Fruit fly (Drosophila melanogaster): ENCODE data around the gene Mkrn1.

The Mkrn1 gene

dm6 chr3L:21539245-21540196 lies 6.0 kb upstream of the Mkrn1 start, which contains the start of the genes COX8 and VhaM9.7-b (continued):
- TF ChIP-seq CG11560 (tag; IDR thresholded peaks at IDR 0.05) (no peak), CG13624 (GFP tag; optimal IDR thresholded peaks at IDR 0.05) (peak; percentile 56), HmgD (GFP tag; optimal IDR thresholded peaks at IDR 0.05) (peak; percentile 21), BEAF-32 (GFP tag; optimal IDR thresholded peaks at IDR 0.05) (peak; percentile 93), ato (GFP tag; IDR thresholded peaks at IDR 0.05; ENCODE audit: partially characterized antibody) (peak; percentile 48; the same call in 1 of the 2 replicates), CG13296 (GFP tag; optimal IDR thresholded peaks at IDR 0.05) (peak; percentile 23), CG8765 (GFP tag; IDR thresholded peaks at IDR 0.05) (no peak), ara (GFP tag; IDR thresholded peaks at IDR 0.05) (peak; percentile 54; the same call in 1 of the 2 replicates), CoRest (tag; optimal IDR thresholded peaks at IDR 0.05) (no peak), CG13424 (tag; optimal IDR thresholded peaks at IDR 0.05) (peak; percentile 70), NK7.1 (GFP tag; optimal IDR thresholded peaks at IDR 0.05) (no peak), CG7372 (GFP tag; IDR thresholded peaks at IDR 0.05) (no peak; the same call in none of the 2 replicates), CG6791 (GFP tag; IDR thresholded peaks at IDR 0.05; ENCODE audit: partially characterized antibody) (peak; percentile 69), dmrt11E (tag; optimal IDR thresholded peaks at IDR 0.05) (peak; percentile 58), CG2875 (GFP tag; optimal IDR thresholded peaks at IDR 0.05) (no peak), nau (GFP tag; optimal IDR thresholded peaks at IDR 0.05) (no peak), CG33557 (GFP tag; optimal IDR thresholded peaks at IDR 0.05) (peak; percentile 32), odd (GFP tag; optimal IDR thresholded peaks at IDR 0.05) (no peak), CG4617 (GFP tag; optimal IDR thresholded peaks at IDR 0.05; ENCODE audit: borderline replicate concordance) (peak; percentile 77), az2 (GFP tag; optimal IDR thresholded peaks at IDR 0.05) (peak; percentile 57), Trl (optimal IDR thresholded peaks at IDR 0.05) (no peak), Trl (GFP tag; optimal IDR thresholded peaks at IDR 0.05) (peak; percentile 70), jigr1 (GFP tag; IDR thresholded peaks at IDR 0.05) (peak; percentile 34; the same call in 1 of the 3 replicates), pum (GFP tag; optimal IDR thresholded peaks at IDR 0.05) (peak; percentile 62), Sry-β (GFP tag; optimal IDR thresholded peaks at IDR 0.05) (no peak), tio (GFP tag; optimal IDR thresholded peaks at IDR 0.05) (peak; percentile 27), CG17829 (tag; optimal IDR thresholded peaks at IDR 0.05) (peak; percentile 40), zf30C (GFP tag; optimal IDR thresholded peaks at IDR 0.05) (no peak), CG15696 (tag; optimal IDR thresholded peaks at IDR 0.05) (peak; percentile 43), Elba2 (GFP tag; optimal IDR thresholded peaks at IDR 0.05) (peak; percentile 42), wor (GFP tag; IDR thresholded peaks at IDR 0.05) (no peak), Lhr (GFP tag; optimal IDR thresholded peaks at IDR 0.05) (peak; percentile 61), CG12942 (GFP tag; optimal IDR thresholded peaks at IDR 0.05) (peak; percentile 34), Oli (tag; optimal IDR thresholded peaks at IDR 0.05) (no peak), CG4328 (GFP tag; optimal IDR thresholded peaks at IDR 0.05) (peak; percentile 8), CG10267 (tag; optimal IDR thresholded peaks at IDR 0.05) (peak; percentile 62), so (GFP tag; IDR thresholded peaks at IDR 0.05) (no peak), inv (GFP tag; IDR thresholded peaks at IDR 0.05; ENCODE audit: partially characterized antibody) (peak; percentile 65; the same call in 1 of the 2 replicates), Meics (GFP tag; optimal IDR thresholded peaks at IDR 0.05) (no peak), CG4854 (GFP tag; optimal IDR thresholded peaks at IDR 0.05) (no peak), nmo (GFP tag; optimal IDR thresholded peaks at IDR 0.05) (peak; percentile 78), CG11696 (GFP tag; IDR thresholded peaks at IDR 0.05) (no peak), CG16813 (GFP tag; IDR thresholded peaks at IDR 0.05; ENCODE audit: partially characterized antibody) (peak; percentile 80), CG2120 (GFP tag; optimal IDR thresholded peaks at IDR 0.05) (peak; percentile 72), Chrac-16 (GFP tag; optimal IDR thresholded peaks at IDR 0.05) (peak; percentile 55), CTCF (GFP tag; optimal IDR thresholded peaks at IDR 0.05) (no peak), CG4730 (GFP tag; IDR thresholded peaks at IDR 0.05) (0 out of 2 replicates have a peak, but pooled peaks have one; percentile 67), scrt (GFP tag; optimal IDR thresholded peaks at IDR 0.05) (no peak)

All from whole organism, embryonic.